Worm (Caenorhabditis elegans): ENCODE data around the gene rund-1.

DNA sequence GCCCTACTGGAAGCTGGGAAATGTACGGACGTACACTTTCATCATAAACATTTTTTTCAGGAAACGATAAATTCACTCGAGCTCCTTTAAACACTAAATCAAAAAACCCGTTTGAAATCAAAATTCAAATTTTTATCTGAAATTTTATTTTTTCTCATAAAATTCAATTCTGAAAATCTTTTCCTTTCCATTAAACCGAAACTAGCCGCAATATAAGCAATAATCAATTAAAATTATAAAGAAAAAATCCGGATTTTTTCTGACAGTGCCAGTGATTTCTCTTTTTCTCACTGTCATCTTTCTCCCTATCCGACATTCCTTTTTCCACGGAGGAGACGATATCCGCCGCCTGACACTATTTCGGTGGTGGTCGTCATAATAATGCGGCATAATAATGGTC is 5.7 kb downstream of the rund-1 start, which contains the start of gene lpr-7:
- no peak for TF ChIP-seq nhr-11 (tag; optimal IDR thresholded peaks at IDR 0.05)
- TF ChIP-seq ZK337.2 (GFP tag; IDR thresholded peaks at IDR 0.05) = no peak
- TF ChIP-seq lsy-2 (tag; optimal IDR thresholded peaks at IDR 0.05) = no peak
- no peak for TF ChIP-seq fos-1 (tag; optimal IDR thresholded peaks at IDR 0.05)
- no peak for TF ChIP-seq R02D3.7 (tag; optimal IDR thresholded peaks at IDR 0.05)
- no peak for TF ChIP-seq nhr-6 (tag; optimal IDR thresholded peaks at IDR 0.05)
- TF ChIP-seq aly-2 (tag; optimal IDR thresholded peaks at IDR 0.05) = no peak
- no peak for TF ChIP-seq unc-130 (GFP tag; optimal IDR thresholded peaks at IDR 0.05)
